Fruit fly (Drosophila melanogaster): ENCODE measurements around the gene ema.

The ema gene

DNA sequence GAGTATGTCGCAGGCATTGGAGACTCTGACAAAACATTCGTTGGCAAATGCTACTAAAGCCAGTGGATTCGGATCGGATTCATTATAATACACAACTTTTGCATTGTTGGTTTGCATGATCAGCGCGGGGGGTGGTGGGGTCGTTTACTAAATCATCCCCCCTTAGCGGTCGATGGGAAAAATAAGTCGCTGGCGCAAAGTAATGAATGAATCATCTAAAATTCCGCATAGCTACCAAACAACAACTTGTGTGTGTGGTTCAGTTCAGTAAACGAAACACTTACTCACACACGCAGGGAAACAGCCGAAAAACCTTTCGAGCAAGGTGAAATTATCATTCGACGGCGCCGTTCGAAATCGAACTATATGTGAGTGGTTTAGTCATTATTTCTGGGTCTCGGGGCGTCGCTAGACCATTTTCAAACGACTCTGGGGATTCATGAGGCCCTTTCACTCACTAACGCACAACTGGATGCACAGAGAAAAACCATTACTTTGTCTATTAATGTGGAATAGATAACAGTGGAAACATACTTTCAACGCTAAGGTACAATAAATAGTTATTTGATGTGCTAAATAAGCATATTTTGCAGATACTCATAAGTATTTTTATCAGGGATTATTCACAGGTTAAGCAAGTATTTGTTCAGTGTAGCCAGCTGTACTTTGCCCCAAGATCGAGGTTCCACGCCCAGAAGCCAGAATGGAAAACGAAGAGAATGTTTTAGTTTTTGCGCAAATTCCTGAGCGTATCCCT lies 7.1 kb upstream of the ema start (continued):
- TF ChIP-seq psq (GFP tag; optimal IDR thresholded peaks at IDR 0.05) (no peak), CG7839 (tag; optimal IDR thresholded peaks at IDR 0.05) (peak; percentile 52), NC2β (GFP tag; optimal IDR thresholded peaks at IDR 0.05) (peak; percentile 51), CG33213 (GFP tag; optimal IDR thresholded peaks at IDR 0.05) (peak; percentile 38), ac (GFP tag; optimal IDR thresholded peaks at IDR 0.05) (no peak), hkb (optimal IDR thresholded peaks at IDR 0.05) (no peak), hkb (GFP tag; IDR thresholded peaks at IDR 0.05) (peak; percentile 79), CG18011 (GFP tag; optimal IDR thresholded peaks at IDR 0.05) (no peak), tin (GFP tag; optimal IDR thresholded peaks at IDR 0.05) (peak; percentile 4), CG10274 (GFP tag; optimal IDR thresholded peaks at IDR 0.05) (no peak), CG7556 (GFP tag; optimal IDR thresholded peaks at IDR 0.05) (peak; percentile 65), cas (GFP tag; IDR thresholded peaks at IDR 0.05) (peak; percentile 73), CG4424 (GFP tag; optimal IDR thresholded peaks at IDR 0.05) (no peak), nom (GFP tag; optimal IDR thresholded peaks at IDR 0.05) (peak; percentile 90), CG7357 (GFP tag; IDR thresholded peaks at IDR 0.05) (peak; percentile 55; the same call in 2 of the 3 replicates), slou (GFP tag; optimal IDR thresholded peaks at IDR 0.05) (peak; percentile 3), CG10979 (tag; optimal IDR thresholded peaks at IDR 0.05) (peak; percentile 64), Lpt (GFP tag; optimal IDR thresholded peaks at IDR 0.05) (no peak), CG18764 (GFP tag; optimal IDR thresholded peaks at IDR 0.05) (peak; percentile 58), CG8944 (GFP tag; optimal IDR thresholded peaks at IDR 0.05) (no peak), tio (GFP tag; optimal IDR thresholded peaks at IDR 0.05) (peak; percentile 51), br (optimal IDR thresholded peaks at IDR 0.05) (no peak), wek (GFP tag; optimal IDR thresholded peaks at IDR 0.05) (peak; percentile 75), H2.0 (GFP tag; IDR thresholded peaks at IDR 0.05) (peak; percentile 87), CTCF (GFP tag; optimal IDR thresholded peaks at IDR 0.05) (peak; percentile 13), eyg (GFP tag; optimal IDR thresholded peaks at IDR 0.05) (no peak), Scr (GFP tag; IDR thresholded peaks at IDR 0.05; ENCODE audit: partially characterized antibody) (no peak), CG4820 (GFP tag; optimal IDR thresholded peaks at IDR 0.05) (peak; percentile 40), Nf-YB (GFP tag; optimal IDR thresholded peaks at IDR 0.05) (peak; percentile 27), CG2889 (GFP tag; IDR thresholded peaks at IDR 0.05) (peak; percentile 67; the same call in 2 of the 3 replicates), Hand (GFP tag; optimal IDR thresholded peaks at IDR 0.05) (no peak), Ets97D (GFP tag; optimal IDR thresholded peaks at IDR 0.05) (peak; percentile 31), CG31365 (tag; optimal IDR thresholded peaks at IDR 0.05) (peak; percentile 54), CG14014 (GFP tag; IDR thresholded peaks at IDR 0.05) (peak; percentile 71), CG7963 (GFP tag; IDR thresholded peaks at IDR 0.05; ENCODE audit: partially characterized antibody) (no peak), Sox102F (GFP tag; optimal IDR thresholded peaks at IDR 0.05) (peak; percentile 80), CG17568 (GFP tag; optimal IDR thresholded peaks at IDR 0.05) (peak; percentile 49), CG13775 (GFP tag; optimal IDR thresholded peaks at IDR 0.05) (peak; percentile 49), cwo (GFP tag; optimal IDR thresholded peaks at IDR 0.05) (peak; percentile 23), Eip74EF (GFP tag; optimal IDR thresholded peaks at IDR 0.05) (peak in 1 of 2 experiments; percentile 34), CG15011 (GFP tag; optimal IDR thresholded peaks at IDR 0.05) (no peak), Fer2 (tag; optimal IDR thresholded peaks at IDR 0.05) (peak; percentile 7), CG42726 (GFP tag; IDR thresholded peaks at IDR 0.05; ENCODE audit: partially characterized antibody) (no peak), fu2 (GFP tag; optimal IDR thresholded peaks at IDR 0.05) (peak; percentile 20), dmrt11E (tag; optimal IDR thresholded peaks at IDR 0.05) (peak; percentile 81), so (GFP tag; IDR thresholded peaks at IDR 0.05) (peak; percentile 59; the same call in 2 of the 3 replicates), jigr1 (GFP tag; IDR thresholded peaks at IDR 0.05) (peak; percentile 6; the same call in 2 of the 3 replicates), Atf3 (GFP tag; optimal IDR thresholded peaks at IDR 0.05) (peak; percentile 19), CG11456 (GFP tag; IDR thresholded peaks at IDR 0.05) (peak; percentile 83; the same call in 2 of the 3 replicates), ham (GFP tag; IDR thresholded peaks at IDR 0.05) (peak; percentile 65)
